Fruit fly (Drosophila melanogaster): ENCODE measurements around the gene Axn.

Axn gene

DNA sequence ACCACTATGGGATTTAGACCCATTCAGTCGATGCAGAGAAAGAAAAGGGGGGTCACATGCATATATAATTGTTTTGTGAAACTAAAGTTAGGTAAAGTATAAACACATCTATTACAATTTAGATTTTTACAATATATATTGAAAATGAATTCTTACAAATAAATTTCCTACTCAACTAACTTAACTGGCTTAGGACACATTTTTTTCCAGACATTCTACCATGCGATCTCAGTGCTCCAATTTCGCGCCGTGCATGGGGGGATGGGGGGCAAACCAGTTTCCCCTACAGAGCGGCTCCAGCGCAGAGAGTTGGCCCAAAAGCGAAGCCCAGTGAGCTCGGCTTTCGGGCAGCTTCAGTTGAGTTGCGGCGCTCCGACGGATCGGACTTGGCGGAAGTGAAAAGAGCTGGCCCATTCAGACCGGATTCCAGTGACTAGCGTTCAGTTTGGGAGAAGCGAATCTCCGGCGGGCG, 39.5 kb upstream of the Axn start, which contains the start of gene CG7896 (continued):
- no peak for TF ChIP-seq Jra (GFP tag; optimal IDR thresholded peaks at IDR 0.05)
- peak; percentile 62 for TF ChIP-seq Hr83 (GFP tag; optimal IDR thresholded peaks at IDR 0.05; ENCODE audit: poor library complexity, severe bottlenecking)
- peak; percentile 78 for TF ChIP-seq CG9705 (GFP tag; optimal IDR thresholded peaks at IDR 0.05)
- no peak for TF ChIP-seq Abd-B (GFP tag; optimal IDR thresholded peaks at IDR 0.05)
- TF ChIP-seq sv (GFP tag; optimal IDR thresholded peaks at IDR 0.05), result no peak

DNA sequence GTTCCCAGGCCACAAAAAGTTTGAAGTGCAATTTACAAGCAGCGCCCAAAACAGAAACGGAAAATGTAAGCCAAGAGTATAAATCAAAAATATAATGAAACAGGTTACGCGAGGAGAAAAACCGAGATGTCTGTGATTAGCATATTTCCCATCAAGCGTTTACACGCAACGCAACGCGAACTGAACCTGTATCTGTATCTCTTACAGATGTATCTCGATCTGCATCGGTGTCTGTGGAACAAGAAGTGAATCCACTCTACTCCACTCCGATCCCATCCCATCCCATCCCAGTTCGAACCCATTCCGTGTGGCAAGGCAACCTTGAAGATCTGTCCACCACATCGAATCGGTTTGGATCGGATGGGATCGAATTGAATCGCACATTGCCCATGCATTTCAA, 38.8 kb upstream of the Axn start:
- TF ChIP-seq sv (GFP tag; optimal IDR thresholded peaks at IDR 0.05) (no peak), dsf (GFP tag; optimal IDR thresholded peaks at IDR 0.05; ENCODE audit: borderline replicate concordance) (no peak), h (GFP tag; optimal IDR thresholded peaks at IDR 0.05) (no peak), sage (GFP tag; optimal IDR thresholded peaks at IDR 0.05) (no peak), usp (GFP tag; optimal IDR thresholded peaks at IDR 0.05) (no peak), Rel (GFP tag; optimal IDR thresholded peaks at IDR 0.05) (no peak), Rel (tag; optimal IDR thresholded peaks at IDR 0.05) (no peak), lola (GFP tag; optimal IDR thresholded peaks at IDR 0.05) (no peak), Mio (GFP tag; optimal IDR thresholded peaks at IDR 0.05) (no peak), Myc (optimal IDR thresholded peaks at IDR 0.05) (no peak), Hr83 (GFP tag; optimal IDR thresholded peaks at IDR 0.05; ENCODE audit: poor library complexity, severe bottlenecking) (no peak), HLH106 (tag; optimal IDR thresholded peaks at IDR 0.05) (no peak), foxo (GFP tag; optimal IDR thresholded peaks at IDR 0.05) (no peak), brk (GFP tag; optimal IDR thresholded peaks at IDR 0.05) (no peak), Jra (GFP tag; optimal IDR thresholded peaks at IDR 0.05) (no peak), Dif (GFP tag; optimal IDR thresholded peaks at IDR 0.05; ENCODE audit: partially characterized antibody) (no peak), dl (GFP tag; optimal IDR thresholded peaks at IDR 0.05; ENCODE audit: insufficient read depth in 1 of 2, partially characterized antibody in 2 of 2) (no peak), Dfd (GFP tag; optimal IDR thresholded peaks at IDR 0.05) (no peak), pan (optimal IDR thresholded peaks at IDR 0.05) (no peak)

DNA sequence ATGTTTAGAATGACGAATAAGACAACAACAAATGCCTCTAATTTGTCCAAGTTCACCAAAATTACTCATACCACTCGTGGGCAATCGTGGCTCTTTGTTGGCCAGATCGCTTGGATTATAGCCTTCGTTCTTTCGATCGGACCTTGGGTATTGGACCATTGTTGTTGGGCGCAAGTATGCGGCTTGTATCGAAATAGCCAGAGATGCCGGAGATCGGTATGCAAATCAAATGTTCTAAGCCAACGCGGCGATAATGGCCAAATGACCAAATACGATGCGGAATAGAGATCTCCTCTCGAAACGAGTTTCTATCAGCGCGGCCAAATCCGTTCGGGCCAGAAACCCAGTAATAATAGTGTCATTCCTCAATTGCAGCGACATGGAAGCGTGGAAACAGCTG, 37.4 kb upstream of the Axn start:
- TF ChIP-seq Mio (GFP tag; optimal IDR thresholded peaks at IDR 0.05), result no peak
- TF ChIP-seq usp (GFP tag; optimal IDR thresholded peaks at IDR 0.05), result no peak
- TF ChIP-seq dl (GFP tag; optimal IDR thresholded peaks at IDR 0.05; ENCODE audit: insufficient read depth in 1 of 2, partially characterized antibody in 2 of 2), result no peak
- no peak for TF ChIP-seq h (GFP tag; optimal IDR thresholded peaks at IDR 0.05)
- no peak for TF ChIP-seq fru (GFP tag; optimal IDR thresholded peaks at IDR 0.05)
- TF ChIP-seq rgr (GFP tag; optimal IDR thresholded peaks at IDR 0.05), result no peak
- TF ChIP-seq pan (optimal IDR thresholded peaks at IDR 0.05), result no peak
- no peak for TF ChIP-seq br (GFP tag; optimal IDR thresholded peaks at IDR 0.05)
- TF ChIP-seq Hr78 (GFP tag; optimal IDR thresholded peaks at IDR 0.05), result no peak
- no peak for TF ChIP-seq woc (GFP tag; optimal IDR thresholded peaks at IDR 0.05)
- no peak for TF ChIP-seq CrebA (GFP tag; optimal IDR thresholded peaks at IDR 0.05; ENCODE audit: borderline replicate concordance)
- no peak for TF ChIP-seq tai (GFP tag; optimal IDR thresholded peaks at IDR 0.05)
- TF ChIP-seq Vsx2 (GFP tag; optimal IDR thresholded peaks at IDR 0.05; ENCODE audit: partially characterized antibody), result no peak
- no peak for TF ChIP-seq Rel (GFP tag; optimal IDR thresholded peaks at IDR 0.05)
- no peak for TF ChIP-seq Rel (tag; optimal IDR thresholded peaks at IDR 0.05)
- no peak for TF ChIP-seq foxo (GFP tag; optimal IDR thresholded peaks at IDR 0.05)
- TF ChIP-seq OdsH (GFP tag; optimal IDR thresholded peaks at IDR 0.05), result no peak
- no peak for TF ChIP-seq brk (GFP tag; optimal IDR thresholded peaks at IDR 0.05)
- no peak for TF ChIP-seq Hr83 (GFP tag; optimal IDR thresholded peaks at IDR 0.05; ENCODE audit: poor library complexity, severe bottlenecking)

DNA sequence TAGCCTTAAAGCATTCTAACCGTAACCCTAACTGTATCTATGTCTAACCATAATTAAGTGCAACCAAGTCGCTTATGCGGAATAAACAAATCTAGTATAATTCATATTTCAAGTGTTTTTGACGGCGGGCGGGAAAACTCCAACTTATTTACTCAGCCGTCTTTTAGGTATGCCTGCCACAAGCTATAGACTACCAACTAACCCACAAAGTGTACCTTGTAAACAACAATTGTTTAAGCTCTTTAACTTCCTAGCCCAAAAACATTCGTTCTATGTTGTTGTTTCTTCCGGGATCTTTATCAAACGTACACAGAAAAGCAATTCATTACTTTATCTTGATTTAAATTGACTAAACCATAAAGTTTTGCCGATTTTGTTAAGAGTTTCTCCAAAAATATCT, 32.0 kb upstream of the Axn start:
- TF ChIP-seq CG32264 (GFP tag; optimal IDR thresholded peaks at IDR 0.05) (no peak), Rel (GFP tag; optimal IDR thresholded peaks at IDR 0.05) (no peak), Rel (tag; optimal IDR thresholded peaks at IDR 0.05) (no peak), Vsx2 (GFP tag; optimal IDR thresholded peaks at IDR 0.05; ENCODE audit: partially characterized antibody) (no peak), Sp1 (GFP tag; optimal IDR thresholded peaks at IDR 0.05) (no peak), GATAd (GFP tag; optimal IDR thresholded peaks at IDR 0.05) (no peak), psq (GFP tag; optimal IDR thresholded peaks at IDR 0.05) (no peak), Abd-B (GFP tag; optimal IDR thresholded peaks at IDR 0.05) (no peak), dsf (GFP tag; optimal IDR thresholded peaks at IDR 0.05; ENCODE audit: borderline replicate concordance) (no peak), lola (GFP tag; optimal IDR thresholded peaks at IDR 0.05) (no peak), Hr78 (GFP tag; optimal IDR thresholded peaks at IDR 0.05) (no peak)

All from whole organism, wandering third instar larva.